Worm (Caenorhabditis elegans): ENCODE results near the gene Y17D7B.3.

- no peak for TF ChIP-seq him-1 (tag; optimal IDR thresholded peaks at IDR 0.05)
- TF ChIP-seq dao-5 (tag; optimal IDR thresholded peaks at IDR 0.05), result no peak
- TF ChIP-seq W03F9.2 (tag; optimal IDR thresholded peaks at IDR 0.05), result no peak
Observed at ce11 chrV:18786694-18787093, at the start of gene Y17D7B.3.
